Worm (Caenorhabditis elegans) whole organism, L4 larva: ENCODE measurements around the gene C46F2.1.

Experiments used
- F10B5.3 ChIP-seq: sonication (generic microtip); optimal IDR thresholded peaks from 2 replicates; lab custom pipeline; 2016; ENCODE audit warnings: mild to moderate bottlenecking, missing genetic modification characterization, missing compliant biosample characterization
- F26F4.8 ChIP-seq: fragments of 200-800 bp; sonication (Bioruptor generic); conservative IDR thresholded peaks from 2 replicates; pipeline ENCODE4 v1.3.6; 2022; ENCODE audit warnings: missing genetic modification characterization, missing compliant biosample characterization
- T20F7.1 ChIP-seq: fragments of 200-800 bp; sonication (Bioruptor generic); optimal IDR thresholded peaks from 2 replicates; lab custom pipeline; 2018; ENCODE audit warnings: mild to moderate bottlenecking, missing genetic modification characterization, missing compliant biosample characterization
- Y5F2A.4 ChIP-seq: fragments of 200-800 bp; sonication (Bioruptor generic); optimal IDR thresholded peaks from 2 replicates; lab custom pipeline; 2018; ENCODE audit warnings: mild to moderate bottlenecking, missing genetic modification characterization, missing compliant biosample characterization
- ZK546.5 ChIP-seq, 2 experiments: sonication (generic microtip); optimal IDR thresholded peaks; 2 replicates each; lab custom pipeline; 2017; ENCODE audit warnings: missing biosample characterization in 2 of 2, missing genetic modification characterization in 2 of 2
- arid-1 ChIP-seq: fragments of 200-800 bp; sonication (Bioruptor generic); conservative IDR thresholded peaks from 2 replicates; pipeline ENCODE4 v1.3.6; 2022; ENCODE audit warnings: missing genetic modification reagents, missing genetic modification characterization, missing compliant biosample characterization
- attf-4 ChIP-seq: sonication (generic microtip); optimal IDR thresholded peaks from 3 replicates; lab custom pipeline; 2017; ENCODE audit warnings: missing biosample characterization, missing genetic modification characterization
- ceh-20 ChIP-seq: fragments of 200-800 bp; sonication (Bioruptor generic); IDR thresholded peaks from 2 replicates; pipeline ENCODE4 v1.3.6; 2022; ENCODE audit warnings: missing genetic modification reagents, missing genetic modification characterization, missing compliant biosample characterization
- ceh-32 ChIP-seq: sonication (generic microtip); optimal IDR thresholded peaks from 2 replicates; lab custom pipeline; 2016; ENCODE audit warnings: mild to moderate bottlenecking, missing genetic modification characterization, missing compliant biosample characterization; ENCODE audit not compliant: poor library complexity
- ceh-44 ChIP-seq: fragments of 200-800 bp; sonication (Bioruptor generic); IDR thresholded peaks from 2 replicates; pipeline ENCODE4 v1.3.6; 2022; ENCODE audit warnings: missing genetic modification reagents, missing genetic modification characterization, missing compliant biosample characterization
- ceh-62 ChIP-seq: sonication (generic microtip); optimal IDR thresholded peaks from 2 replicates; lab custom pipeline; 2017; ENCODE audit warnings: missing biosample characterization, missing genetic modification characterization
- daf-16 ChIP-seq, 3 experiments: sonication (generic microtip); optimal IDR thresholded peaks; 2 replicates each; lab custom pipeline; 2016 to 2017; ENCODE audit warnings: missing genetic modification characterization in 3 of 3, missing genetic modification reagents in 3 of 3, mild to moderate bottlenecking in 2 of 3, missing compliant biosample characterization in 2 of 3, missing biosample characterization in 1 of 3, moderate library complexity in 1 of 3
- daf-8 ChIP-seq: fragments of 200-800 bp; sonication (Bioruptor generic); IDR thresholded peaks from 2 replicates; pipeline ENCODE4 v1.3.6; 2022; ENCODE audit warnings: missing genetic modification characterization, missing compliant biosample characterization
- dmd-8 ChIP-seq: fragments of 200-800 bp; sonication (Bioruptor generic); IDR thresholded peaks from 2 replicates; pipeline ENCODE4 v1.3.6; 2022; ENCODE audit warnings: missing genetic modification characterization, missing compliant biosample characterization
- dmd-9 ChIP-seq: fragments of 200-800 bp; sonication (Bioruptor generic); IDR thresholded peaks from 2 replicates; pipeline ENCODE4 v1.3.6; 2022; ENCODE audit warnings: missing genetic modification reagents, missing genetic modification characterization, missing compliant biosample characterization
- dve-1 ChIP-seq: sonication (generic microtip); optimal IDR thresholded peaks from 2 replicates; lab custom pipeline; 2017; ENCODE audit warnings: antibody characterized with exemption, mild to moderate bottlenecking, missing genetic modification characterization, missing compliant biosample characterization; ENCODE audit not compliant: insufficient read depth
- egl-43 ChIP-seq: fragments of 200-800 bp; sonication (Bioruptor generic); IDR thresholded peaks from 2 replicates; pipeline ENCODE4 v1.3.6; 2022; ENCODE audit warnings: missing genetic modification reagents, missing genetic modification characterization, missing compliant biosample characterization
- gei-8 ChIP-seq: fragments of 200-800 bp; sonication (Bioruptor generic); optimal IDR thresholded peaks from 2 replicates; lab custom pipeline; 2018; ENCODE audit warnings: mild to moderate bottlenecking, missing genetic modification characterization, missing compliant biosample characterization
- hif-1 ChIP-seq, 2 experiments: sonication (generic microtip); optimal IDR thresholded peaks; 2 replicates each; lab custom pipeline; 2016 to 2017; ENCODE audit warnings: missing compliant biosample characterization in 2 of 2, missing genetic modification characterization in 2 of 2, missing genetic modification reagents in 2 of 2, missing genotype in 2 of 2, mild to moderate bottlenecking in 1 of 2
- hlh-11 ChIP-seq: fragments of 200-800 bp; sonication (Bioruptor generic); optimal IDR thresholded peaks from 2 replicates; lab custom pipeline; 2018; ENCODE audit warnings: mild to moderate bottlenecking, missing genetic modification characterization, missing compliant biosample characterization
- hlh-30 ChIP-seq: sonication (generic microtip); optimal IDR thresholded peaks from 2 replicates; lab custom pipeline; 2017; ENCODE audit warnings: antibody characterized with exemption, mild to moderate bottlenecking, missing genetic modification characterization, missing compliant biosample characterization; ENCODE audit not compliant: insufficient read depth
- hmg-1.1 ChIP-seq: fragments of 200-800 bp; sonication (Bioruptor generic); IDR thresholded peaks from 2 replicates; pipeline ENCODE4 v1.3.6; 2022; ENCODE audit warnings: missing genetic modification reagents, missing genetic modification characterization, missing compliant biosample characterization
- jun-1 ChIP-seq: fragments of 150-350 bp; optimal IDR thresholded peaks from 2 replicates; lab custom pipeline; 2014; ENCODE audit warnings: missing biosample characterization, missing genetic modification reagents, missing genetic modification characterization
- lim-7 ChIP-seq: fragments of 200-800 bp; sonication (Bioruptor generic); IDR thresholded peaks from 2 replicates; pipeline ENCODE4 v1.3.6; 2022; ENCODE audit warnings: missing genetic modification characterization, missing compliant biosample characterization
- lin-1 ChIP-seq: fragments of 200-800 bp; sonication (Bioruptor generic); IDR thresholded peaks from 2 replicates; pipeline ENCODE4 v1.3.6; 2022; ENCODE audit warnings: missing genetic modification reagents, missing genetic modification characterization, missing compliant biosample characterization
- lin-13 ChIP-seq: fragments of 150-350 bp; optimal IDR thresholded peaks from 2 replicates; lab custom pipeline; 2014; ENCODE audit warnings: missing biosample characterization, missing genetic modification reagents, missing genetic modification characterization
- lin-15B ChIP-seq: fragments of 150-350 bp; sonication (generic microtip); optimal IDR thresholded peaks from 3 replicates; lab custom pipeline; 2014; ENCODE audit warnings: missing biosample characterization, missing genetic modification characterization
- lin-29 ChIP-seq: fragments of 200-800 bp; sonication (Bioruptor generic); IDR thresholded peaks from 2 replicates; pipeline ENCODE4 v1.3.6; 2022; ENCODE audit warnings: missing genetic modification reagents, missing genetic modification characterization, missing compliant biosample characterization
- lin-39 ChIP-seq: fragments of 150-350 bp; optimal IDR thresholded peaks from 2 replicates; lab custom pipeline; 2014; ENCODE audit warnings: missing biosample characterization, missing genetic modification reagents, missing genetic modification characterization
- lir-3 ChIP-seq: sonication (generic microtip); optimal IDR thresholded peaks from 2 replicates; lab custom pipeline; 2016; ENCODE audit warnings: mild to moderate bottlenecking, missing genetic modification characterization, missing compliant biosample characterization
- lsy-2 ChIP-seq, 2 experiments: fragments of 150-350 bp in 1 of 2; sonication (generic microtip) in 1 of 2; optimal IDR thresholded peaks; 2 replicates each; lab custom pipeline; 2014 to 2017; ENCODE audit warnings: missing biosample characterization in 2 of 2, missing genetic modification characterization in 2 of 2
- madf-9 ChIP-seq: fragments of 200-800 bp; sonication (Bioruptor generic); conservative IDR thresholded peaks from 2 replicates; pipeline ENCODE4 v1.3.6; 2022; ENCODE audit warnings: missing genetic modification reagents, missing genetic modification characterization, missing compliant biosample characterization
- mdt-29 ChIP-seq: fragments of 200-800 bp; sonication (Bioruptor generic); IDR thresholded peaks from 2 replicates; pipeline ENCODE4 v1.3.6; 2022; ENCODE audit warnings: missing genetic modification reagents, missing genetic modification characterization, missing compliant biosample characterization
- mxl-2 ChIP-seq: fragments of 200-800 bp; sonication (Bioruptor generic); conservative IDR thresholded peaks from 2 replicates; pipeline ENCODE4 v1.3.6; 2022; ENCODE audit warnings: missing genetic modification reagents, missing genetic modification characterization, missing compliant biosample characterization
- nhr-25 ChIP-seq: sonication (generic microtip); optimal IDR thresholded peaks from 2 replicates; lab custom pipeline; 2017; ENCODE audit warnings: missing genetic modification characterization, mild to moderate bottlenecking, missing compliant biosample characterization, antibody characterized with exemption, moderate library complexity, borderline replicate concordance; ENCODE audit not compliant: insufficient read depth
- nhr-41 ChIP-seq: fragments of 200-800 bp; sonication (Bioruptor generic); IDR thresholded peaks from 2 replicates; pipeline ENCODE4 v1.3.6; 2022; ENCODE audit warnings: missing genetic modification reagents, missing genetic modification characterization, missing compliant biosample characterization
- nhr-42 ChIP-seq: fragments of 200-800 bp; sonication (Bioruptor generic); IDR thresholded peaks from 2 replicates; pipeline ENCODE4 v1.3.6; 2022; ENCODE audit warnings: missing genetic modification characterization, missing compliant biosample characterization
- nhr-6 ChIP-seq: fragments of 150-350 bp; optimal IDR thresholded peaks from 2 replicates; lab custom pipeline; 2014; ENCODE audit warnings: missing biosample characterization, missing genetic modification characterization
- pha-4 ChIP-seq, 2 experiments: fragments of 150-350 bp in 1 of 2; fragments of 200-800 bp in 1 of 2; sonication (Bioruptor generic) in 1 of 2; IDR thresholded peaks in 1 of 2; optimal IDR thresholded peaks in 1 of 2; 2 replicates each; pipeline versions ENCODE4 v1.3.6 to Lab custom; 2014 to 2022; ENCODE audit warnings: missing genetic modification characterization in 2 of 2, missing genetic modification reagents in 2 of 2, missing biosample characterization in 1 of 2, missing compliant biosample characterization in 1 of 2
- pqm-1 ChIP-seq: sonication (generic microtip); optimal IDR thresholded peaks from 2 replicates; lab custom pipeline; 2017; ENCODE audit warnings: missing biosample characterization, missing genetic modification characterization
- skn-1 ChIP-seq: fragments of 150-350 bp; optimal IDR thresholded peaks from 2 replicates; lab custom pipeline; 2014; ENCODE audit warnings: missing biosample characterization, missing genetic modification characterization
- snpc-1.2 ChIP-seq: fragments of 200-800 bp; sonication (Bioruptor generic); IDR thresholded peaks from 2 replicates; pipeline ENCODE4 v1.3.6; 2022; ENCODE audit warnings: missing genetic modification reagents, missing genetic modification characterization, missing compliant biosample characterization
- snpc-4 ChIP-seq: fragments of 150-350 bp; optimal IDR thresholded peaks from 2 replicates; lab custom pipeline; 2014; ENCODE audit warnings: missing biosample characterization, missing genetic modification characterization
- vab-7 ChIP-seq: fragments of 200-800 bp; sonication (Bioruptor generic); IDR thresholded peaks from 2 replicates; pipeline ENCODE4 v1.3.6; 2022; ENCODE audit warnings: missing genetic modification reagents, missing genetic modification characterization, missing compliant biosample characterization
- zip-11 ChIP-seq: fragments of 200-800 bp; sonication (Bioruptor generic); IDR thresholded peaks from 2 replicates; pipeline ENCODE4 v1.3.6; 2022; ENCODE audit warnings: missing genetic modification characterization, missing compliant biosample characterization
- zip-2 ChIP-seq: fragments of 150-350 bp; optimal IDR thresholded peaks from 2 replicates; lab custom pipeline; 2014; ENCODE audit warnings: missing biosample characterization, missing genetic modification characterization
- ztf-11 ChIP-seq: fragments of 150-350 bp; optimal IDR thresholded peaks from 2 replicates; lab custom pipeline; 2014; ENCODE audit warnings: missing biosample characterization, missing genetic modification characterization
- ztf-7 ChIP-seq: fragments of 150-350 bp; optimal IDR thresholded peaks from 2 replicates; lab custom pipeline; 2014; ENCODE audit warnings: missing biosample characterization, missing genetic modification characterization

Gene C46F2.1

DNA sequence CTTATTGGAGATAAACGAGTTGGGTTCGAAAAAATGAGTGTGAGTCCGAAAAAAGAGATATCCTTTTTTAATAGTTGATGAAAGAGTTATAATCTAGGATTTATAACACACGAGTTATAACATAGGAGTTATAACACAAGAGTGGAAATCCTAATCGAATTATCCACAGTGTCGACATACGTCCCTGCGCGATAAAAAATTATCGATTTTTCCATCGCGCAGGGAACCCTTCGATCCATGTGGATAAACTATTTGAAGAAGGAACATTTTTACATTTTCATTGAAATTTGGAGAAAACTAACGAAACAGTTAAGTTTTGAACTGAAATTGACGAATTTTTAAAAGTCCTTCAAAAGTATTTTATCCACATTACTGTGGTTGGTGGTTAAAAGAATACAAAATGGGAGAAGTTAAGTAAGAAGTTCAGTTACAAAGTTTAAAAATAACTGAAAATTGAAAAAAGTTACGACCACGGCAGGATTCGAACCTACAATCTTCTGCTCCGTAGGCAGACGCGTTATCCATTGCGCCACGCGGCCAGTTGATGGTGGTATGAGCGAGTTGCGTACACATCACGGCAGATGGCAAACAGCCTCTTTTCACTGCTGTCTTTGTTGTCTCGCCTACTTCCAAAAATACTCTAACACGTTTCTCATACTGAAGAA, 41.5 kb upstream of the C46F2.1 start (continued):
- TF ChIP-seq hmg-1.1 = peak; percentile 99
- peak; percentile 90 for TF ChIP-seq lin-1 (GFP tag; lab: Robert Waterston, UW)
- TF ChIP-seq F10B5.3 (tag; lab: Kevin White, UChicago) = peak; percentile 96
- peak; percentile 83 for TF ChIP-seq snpc-1.2
- TF ChIP-seq ceh-32 = peak; percentile 90
- peak; percentile 94 for TF ChIP-seq lim-7
- peak; percentile 95 for TF ChIP-seq ceh-20 (GFP tag; lab: Robert Waterston, UW)
- peak; percentile 88 for TF ChIP-seq nhr-25 (tag; lab: Kevin White, UChicago)
- TF ChIP-seq daf-8 (GFP tag; lab: Robert Waterston, UW) = peak; percentile 86; the same call in 1 of the 2 replicates
- no peak for TF ChIP-seq skn-1
- peak; percentile 90 for TF ChIP-seq dmd-8 (GFP tag; lab: Robert Waterston, UW)
- TF ChIP-seq mdt-29 (GFP tag; lab: Robert Waterston, UW) = peak; percentile 94
- peak; percentile 94 for TF ChIP-seq pha-4 (GFP tag; IDR thresholded peaks at IDR 0.05; lab: Robert Waterston, UW)
- peak; percentile 81 for TF ChIP-seq pha-4 (tag; optimal IDR thresholded peaks at IDR 0.05; lab: Kevin White, UChicago)
- peak; percentile 73 to 92 for TF ChIP-seq hif-1 (tag; optimal IDR thresholded peaks at IDR 0.05; lab: Kevin White, UChicago)
- peak; percentile 84 for TF ChIP-seq vab-7
- TF ChIP-seq nhr-6 (tag; lab: Kevin White, UChicago) = peak; percentile 98
- TF ChIP-seq mxl-2 = peak; percentile 90
- TF ChIP-seq nhr-42 (GFP tag; lab: Robert Waterston, UW) = peak; percentile 98
- TF ChIP-seq lin-15B (tag; lab: Kevin White, UChicago) = peak; percentile 22
- TF ChIP-seq pqm-1 (tag; lab: Kevin White, UChicago) = peak; percentile 61
- TF ChIP-seq F26F4.8 = peak; percentile 70; the same call in 1 of the 2 replicates
- peak; percentile 98 for TF ChIP-seq madf-9
- TF ChIP-seq arid-1 (GFP tag; lab: Robert Waterston, UW) = peak; percentile 87
- peak; percentile 92 for TF ChIP-seq T20F7.1
- peak; percentile 61 for TF ChIP-seq ceh-44 (GFP tag; lab: Robert Waterston, UW)
- TF ChIP-seq Y5F2A.4 (GFP tag; lab: Kevin White, UChicago) = peak; percentile 91
- TF ChIP-seq ztf-7 (tag; lab: Kevin White, UChicago) = peak; percentile 94
- TF ChIP-seq lin-29 (GFP tag; lab: Robert Waterston, UW) = peak; percentile 92
- TF ChIP-seq lin-13 = peak; percentile 83
- TF ChIP-seq ZK546.5 (tag; optimal IDR thresholded peaks at IDR 0.05; lab: Kevin White, UChicago) = peak; percentile 49 to 77
- peak; percentile 43; the same call in 1 of the 2 replicates for TF ChIP-seq zip-11 (GFP tag; lab: Robert Waterston, UW)
- peak; percentile 43 for TF ChIP-seq nhr-41
- TF ChIP-seq dmd-9 (GFP tag; lab: Robert Waterston, UW) = peak; percentile 81
- peak; percentile 90 for TF ChIP-seq egl-43
- peak; percentile 100 for TF ChIP-seq dve-1 (tag; lab: Kevin White, UChicago)
- no peak for TF ChIP-seq snpc-4
- TF ChIP-seq lin-39 (tag; lab: Kevin White, UChicago) = peak; percentile 93
- TF ChIP-seq gei-8 (GFP tag; lab: Kevin White, UChicago) = peak; percentile 90
- TF ChIP-seq ztf-11 (tag; lab: Kevin White, UChicago) = peak; percentile 64
- peak; percentile 5 for TF ChIP-seq ceh-62 (tag; lab: Kevin White, UChicago)
- peak; percentile 96 for TF ChIP-seq hlh-30 (tag; lab: Kevin White, UChicago)
- TF ChIP-seq lsy-2 (tag; optimal IDR thresholded peaks at IDR 0.05; lab: Kevin White, UChicago) = peak; percentile 96 to 97
- peak; percentile 96 to 98 for TF ChIP-seq daf-16 (GFP tag; optimal IDR thresholded peaks at IDR 0.05; lab: Kevin White, UChicago)
- TF ChIP-seq daf-16 (tag; optimal IDR thresholded peaks at IDR 0.05; lab: Kevin White, UChicago) = peak; percentile 60
- TF ChIP-seq hlh-11 (tag; lab: Kevin White, UChicago) = peak; percentile 98
- TF ChIP-seq attf-4 (tag; lab: Kevin White, UChicago) = peak; percentile 72
- TF ChIP-seq lir-3 (tag; lab: Kevin White, UChicago) = peak; percentile 93
- TF ChIP-seq zip-2 (tag; lab: Kevin White, UChicago) = peak; percentile 97
- peak; percentile 98 for TF ChIP-seq jun-1 (tag; lab: Kevin White, UChicago)
